Worm (Caenorhabditis elegans): ENCODE data around the gene phf-10.

phf-10 gene

ce11 chrV:333713-334112, 22.3 kb upstream of the phf-10 start (continued):
- TF ChIP-seq lir-3 (tag; optimal IDR thresholded peaks at IDR 0.05; ENCODE audit: poor library complexity) (no peak), isw-1 (GFP tag; IDR thresholded peaks at IDR 0.05) (no peak), lin-35 (GFP tag; optimal IDR thresholded peaks at IDR 0.05) (peak in 1 of 2 experiments; percentile 6)

ce11 chrV:332585-332984, 21.2 kb upstream of the phf-10 start:
- TF ChIP-seq lin-35 (GFP tag; optimal IDR thresholded peaks at IDR 0.05) = peak in 1 of 2 experiments; percentile 22
- no peak for TF ChIP-seq mab-9 (GFP tag; IDR thresholded peaks at IDR 0.05)
- no peak for TF ChIP-seq egl-13 (tag; optimal IDR thresholded peaks at IDR 0.05)
- no peak for TF ChIP-seq snu-23 (GFP tag; optimal IDR thresholded peaks at IDR 0.05)
- peak; percentile 63 for TF ChIP-seq pqm-1 (tag; optimal IDR thresholded peaks at IDR 0.05)
- TF ChIP-seq elt-2 (tag; optimal IDR thresholded peaks at IDR 0.05) = peak; percentile 85

ce11 chrV:331245-331644, 19.9 kb upstream of the phf-10 start:
- no peak for TF ChIP-seq fkh-8 (tag; optimal IDR thresholded peaks at IDR 0.05)
- no peak for TF ChIP-seq sup-37 (GFP tag; optimal IDR thresholded peaks at IDR 0.05)
- no peak for TF ChIP-seq ceh-8 (GFP tag; optimal IDR thresholded peaks at IDR 0.05)
- no peak for TF ChIP-seq unc-98 (GFP tag; IDR thresholded peaks at IDR 0.05)
- TF ChIP-seq xbp-1 (tag; optimal IDR thresholded peaks at IDR 0.05) = no peak
- no peak for TF ChIP-seq aly-2 (tag; optimal IDR thresholded peaks at IDR 0.05)
- TF ChIP-seq nhr-77 (tag; optimal IDR thresholded peaks at IDR 0.05) = no peak
- no peak for TF ChIP-seq nhr-237 (tag; optimal IDR thresholded peaks at IDR 0.05)
- no peak for TF ChIP-seq nhr-12 (tag; optimal IDR thresholded peaks at IDR 0.05)
- TF ChIP-seq isw-1 (GFP tag; IDR thresholded peaks at IDR 0.05) = no peak
- TF ChIP-seq ztf-4 (tag; optimal IDR thresholded peaks at IDR 0.05) = no peak
- TF ChIP-seq nhr-11 (tag; optimal IDR thresholded peaks at IDR 0.05) = no peak
- no peak for TF ChIP-seq swsn-7 (tag; optimal IDR thresholded peaks at IDR 0.05)
- no peak for TF ChIP-seq egl-13 (tag; optimal IDR thresholded peaks at IDR 0.05)
- no peak for TF ChIP-seq tlp-1 (tag; optimal IDR thresholded peaks at IDR 0.05)
- TF ChIP-seq C16A3.4 (tag; optimal IDR thresholded peaks at IDR 0.05) = no peak
- no peak for TF ChIP-seq fkh-4 (tag; optimal IDR thresholded peaks at IDR 0.05; ENCODE audit: borderline replicate concordance)

DNA sequence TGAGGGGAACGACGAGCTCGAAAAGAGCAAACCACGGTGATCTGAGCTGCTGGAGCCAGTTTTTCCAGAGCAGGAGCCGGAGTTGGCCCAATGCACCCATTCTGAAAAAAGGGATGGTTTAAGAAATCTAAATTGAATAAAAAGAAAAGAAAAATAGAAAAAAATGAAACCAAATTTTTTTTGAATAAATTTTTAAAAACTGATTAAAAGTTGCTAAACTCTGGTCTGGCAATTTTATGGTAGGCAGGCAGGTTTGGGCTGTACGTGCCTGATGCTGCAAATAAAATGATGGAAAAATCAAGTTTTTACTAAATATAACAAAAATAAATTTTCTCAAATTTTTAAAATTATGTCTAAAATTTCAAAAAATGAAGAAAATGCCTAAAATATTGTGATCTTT, 19.3 kb upstream of the phf-10 start, which contains the start of gene abt-4:
abt-4 (minus strand) TSS at position 101 of the 400 bp plus-strand sequence.
- no peak for TF ChIP-seq sptf-1 (tag; optimal IDR thresholded peaks at IDR 0.05)
- no peak for TF ChIP-seq C04F5.9 (tag; optimal IDR thresholded peaks at IDR 0.05)
- TF ChIP-seq lin-15B (tag; optimal IDR thresholded peaks at IDR 0.05) = no peak
- TF ChIP-seq hlh-17 (GFP tag; optimal IDR thresholded peaks at IDR 0.05; ENCODE audit: borderline replicate concordance) = no peak
- TF ChIP-seq efl-1 (optimal IDR thresholded peaks at IDR 0.05) = no peak
- TF ChIP-seq efl-1 (GFP tag; optimal IDR thresholded peaks at IDR 0.05 in 1 of 2) = peak in 1 of 2 experiments; percentile 10

- TF ChIP-seq fkh-8 (tag; optimal IDR thresholded peaks at IDR 0.05) = peak; percentile 54
- TF ChIP-seq nhr-71 (tag; optimal IDR thresholded peaks at IDR 0.05) = peak; percentile 12
- peak; percentile 56 for TF ChIP-seq nhr-20 (tag; optimal IDR thresholded peaks at IDR 0.05)
- TF ChIP-seq isw-1 (GFP tag; IDR thresholded peaks at IDR 0.05) = no peak
- TF ChIP-seq pag-3 (tag; optimal IDR thresholded peaks at IDR 0.05; ENCODE audit: borderline replicate concordance, insufficient read depth) = no peak
- no peak for TF ChIP-seq efl-3 (GFP tag; optimal IDR thresholded peaks at IDR 0.05)
- TF ChIP-seq jun-1 (tag; optimal IDR thresholded peaks at IDR 0.05) = no peak
- TF ChIP-seq ceh-82 (tag; optimal IDR thresholded peaks at IDR 0.05) = peak in 1 of 3 experiments; percentile 10
- no peak for TF ChIP-seq irx-1 (tag; optimal IDR thresholded peaks at IDR 0.05)
- no peak for TF ChIP-seq hlh-4 (tag; optimal IDR thresholded peaks at IDR 0.05)
- TF ChIP-seq dsc-1 (tag; optimal IDR thresholded peaks at IDR 0.05) = no peak
Measured at ce11 chrV:320009-320408, 8.6 kb upstream of the phf-10 start.

All from whole organism, L1 larva.